Fruit fly (Drosophila melanogaster): ENCODE measurements around the gene Osi11.
A peak's percentile ranks its signal among the peaks of the same experiment; 100 is the strongest.

Gene Osi11

dm6 chr3R:6241289-6241688 lies 27.3 kb downstream of the Osi11 start (continued):
- TF ChIP-seq Awh (GFP tag; IDR thresholded peaks at IDR 0.05) (no peak), CoRest (tag; optimal IDR thresholded peaks at IDR 0.05) (peak; percentile 44), CG14710 (tag; optimal IDR thresholded peaks at IDR 0.05) (peak; percentile 46), dan (GFP tag; IDR thresholded peaks at IDR 0.05) (no peak), stwl (tag; optimal IDR thresholded peaks at IDR 0.05) (no peak), CG10321 (GFP tag; IDR thresholded peaks at IDR 0.05) (no peak), CG8388 (GFP tag; optimal IDR thresholded peaks at IDR 0.05) (peak; percentile 56), Spps (tag; optimal IDR thresholded peaks at IDR 0.05) (no peak), maf-S (GFP tag; optimal IDR thresholded peaks at IDR 0.05) (no peak), usp (GFP tag; optimal IDR thresholded peaks at IDR 0.05) (no peak), lilli (GFP tag; optimal IDR thresholded peaks at IDR 0.05) (no peak), lbe (GFP tag; optimal IDR thresholded peaks at IDR 0.05) (no peak), cato (GFP tag; optimal IDR thresholded peaks at IDR 0.05; ENCODE audit: borderline replicate concordance) (no peak), eve (GFP tag; optimal IDR thresholded peaks at IDR 0.05) (no peak), CG11247 (GFP tag; IDR thresholded peaks at IDR 0.05) (no peak), hth (optimal IDR thresholded peaks at IDR 0.05) (no peak), GATAe (GFP tag; conservative IDR thresholded peaks at IDR 0.05) (no peak), chinmo (GFP tag; IDR thresholded peaks at IDR 0.05; ENCODE audit: partially characterized antibody) (no peak), Gsc (GFP tag; IDR thresholded peaks at IDR 0.05) (no peak), CG9817 (tag; optimal IDR thresholded peaks at IDR 0.05) (no peak), Bteb2 (GFP tag; optimal IDR thresholded peaks at IDR 0.05) (no peak), sim (GFP tag; IDR thresholded peaks at IDR 0.05) (no peak), Abd-B (GFP tag; optimal IDR thresholded peaks at IDR 0.05) (no peak), CG8359 (GFP tag; optimal IDR thresholded peaks at IDR 0.05; ENCODE audit: borderline replicate concordance) (no peak), HmgZ (tag; optimal IDR thresholded peaks at IDR 0.05) (no peak), sima (GFP tag; optimal IDR thresholded peaks at IDR 0.05) (no peak), Opbp (GFP tag; IDR thresholded peaks at IDR 0.05; ENCODE audit: partially characterized antibody) (no peak), chif (GFP tag; optimal IDR thresholded peaks at IDR 0.05) (no peak), CG8478 (optimal IDR thresholded peaks at IDR 0.05) (no peak), CG10462 (GFP tag; optimal IDR thresholded peaks at IDR 0.05) (no peak), ERR (GFP tag; optimal IDR thresholded peaks at IDR 0.05) (no peak), gsb-n (tag; optimal IDR thresholded peaks at IDR 0.05) (no peak), slou (GFP tag; optimal IDR thresholded peaks at IDR 0.05) (no peak), ase (GFP tag; IDR thresholded peaks at IDR 0.05) (no peak), CG6175 (GFP tag; IDR thresholded peaks at IDR 0.05) (no peak), esg (GFP tag; conservative IDR thresholded peaks at IDR 0.05) (no peak), CG43689 (GFP tag; IDR thresholded peaks at IDR 0.05) (no peak), Aef1 (GFP tag; IDR thresholded peaks at IDR 0.05) (no peak), ems (GFP tag; optimal IDR thresholded peaks at IDR 0.05) (no peak), dmrt11E (tag; optimal IDR thresholded peaks at IDR 0.05) (no peak), pfk (GFP tag; optimal IDR thresholded peaks at IDR 0.05) (no peak), sqz (GFP tag; optimal IDR thresholded peaks at IDR 0.05) (no peak), CG10959 (GFP tag; IDR thresholded peaks at IDR 0.05) (no peak), CG6854 (GFP tag; optimal IDR thresholded peaks at IDR 0.05) (no peak), gsb (GFP tag; IDR thresholded peaks at IDR 0.05) (no peak), CG9609 (GFP tag; optimal IDR thresholded peaks at IDR 0.05) (no peak), CG34224 (GFP tag; IDR thresholded peaks at IDR 0.05; ENCODE audit: partially characterized antibody) (no peak), ro (GFP tag; IDR thresholded peaks at IDR 0.05) (no peak), CG30431 (GFP tag; optimal IDR thresholded peaks at IDR 0.05) (no peak), wek (GFP tag; optimal IDR thresholded peaks at IDR 0.05) (no peak), scrt (GFP tag; optimal IDR thresholded peaks at IDR 0.05) (no peak), CG2129 (GFP tag; IDR thresholded peaks at IDR 0.05; ENCODE audit: partially characterized antibody) (no peak), CkIIα-i1 (GFP tag; IDR thresholded peaks at IDR 0.05) (no peak)
